Fruit fly (Drosophila melanogaster): Measurements from ENCODE around the gene Ubr3.
A peak's percentile ranks its signal among the peaks of the same experiment; 100 is the strongest.

Ubr3 gene

dm6 chrX:7944772-7945722, 9.4 kb downstream of the Ubr3 start (continued):
- no peak for TF ChIP-seq CG6272 (GFP tag; IDR thresholded peaks at IDR 0.05)
- no peak for TF ChIP-seq kah (GFP tag; optimal IDR thresholded peaks at IDR 0.05)
- TF ChIP-seq PHDP (tag; optimal IDR thresholded peaks at IDR 0.05), result peak; percentile 37
- TF ChIP-seq Ravus (GFP tag; IDR thresholded peaks at IDR 0.05), result no peak
- TF ChIP-seq CG1792 (GFP tag; optimal IDR thresholded peaks at IDR 0.05), result no peak
- TF ChIP-seq CG17186 (GFP tag; optimal IDR thresholded peaks at IDR 0.05), result no peak
- no peak for TF ChIP-seq bbx (GFP tag; IDR thresholded peaks at IDR 0.05; ENCODE audit: partially characterized antibody)
- peak; percentile 8 for TF ChIP-seq CG4820 (GFP tag; optimal IDR thresholded peaks at IDR 0.05)
- no peak for TF ChIP-seq corto (GFP tag; optimal IDR thresholded peaks at IDR 0.05)
- no peak for TF ChIP-seq CG34224 (GFP tag; IDR thresholded peaks at IDR 0.05; ENCODE audit: partially characterized antibody)
- TF ChIP-seq Chrac-16 (GFP tag; optimal IDR thresholded peaks at IDR 0.05), result peak; percentile 5
- no peak for TF ChIP-seq CG14014 (GFP tag; IDR thresholded peaks at IDR 0.05)
- peak; percentile 47 for TF ChIP-seq CG6689 (GFP tag; IDR thresholded peaks at IDR 0.05)
- no peak for TF ChIP-seq jigr1 (GFP tag; IDR thresholded peaks at IDR 0.05)
- no peak for TF ChIP-seq odd (GFP tag; optimal IDR thresholded peaks at IDR 0.05)
- no peak for TF ChIP-seq CG2129 (GFP tag; IDR thresholded peaks at IDR 0.05; ENCODE audit: partially characterized antibody)
- TF ChIP-seq fru (optimal IDR thresholded peaks at IDR 0.05), result no peak
- no peak for TF ChIP-seq CG5953 (GFP tag; IDR thresholded peaks at IDR 0.05)
- TF ChIP-seq CG3995 (GFP tag; optimal IDR thresholded peaks at IDR 0.05), result peak; percentile 26
- no peak for TF ChIP-seq CG31365 (tag; optimal IDR thresholded peaks at IDR 0.05)
- no peak for TF ChIP-seq CG4360 (GFP tag; IDR thresholded peaks at IDR 0.05)
- no peak for TF ChIP-seq CG12155 (GFP tag; optimal IDR thresholded peaks at IDR 0.05)
- TF ChIP-seq Hr39 (optimal IDR thresholded peaks at IDR 0.05), result no peak
- peak in 1 of 2 experiments; percentile 93 for TF ChIP-seq Pdp1 (GFP tag; optimal IDR thresholded peaks at IDR 0.05)
- no peak for TF ChIP-seq ftz-f1 (GFP tag; optimal IDR thresholded peaks at IDR 0.05)
- TF ChIP-seq kay (GFP tag; optimal IDR thresholded peaks at IDR 0.05), result no peak
- TF ChIP-seq MESR4 (GFP tag; optimal IDR thresholded peaks at IDR 0.05), result no peak
- no peak for TF ChIP-seq p53 (GFP tag; optimal IDR thresholded peaks at IDR 0.05)
- TF ChIP-seq Hr3 (GFP tag; optimal IDR thresholded peaks at IDR 0.05), result no peak
- no peak for TF ChIP-seq unc-4 (GFP tag; IDR thresholded peaks at IDR 0.05; ENCODE audit: partially characterized antibody)
- no peak for TF ChIP-seq CG8089 (GFP tag; optimal IDR thresholded peaks at IDR 0.05)
- peak; percentile 8 for TF ChIP-seq pb (GFP tag; optimal IDR thresholded peaks at IDR 0.05)
- no peak for TF ChIP-seq pan (optimal IDR thresholded peaks at IDR 0.05)
- TF ChIP-seq pan (GFP tag; optimal IDR thresholded peaks at IDR 0.05 in 1 of 2, IDR thresholded peaks at IDR 0.05 in 1 of 2), result peak in 1 of 2 experiments; percentile 57
- TF ChIP-seq gsb (GFP tag; IDR thresholded peaks at IDR 0.05), result no peak
- TF ChIP-seq btn (GFP tag; optimal IDR thresholded peaks at IDR 0.05), result no peak
- no peak for TF ChIP-seq ken (GFP tag; IDR thresholded peaks at IDR 0.05)
- TF ChIP-seq dpn (GFP tag; optimal IDR thresholded peaks at IDR 0.05), result peak in 1 of 2 experiments; percentile 28
- no peak for TF ChIP-seq CG14860 (GFP tag; IDR thresholded peaks at IDR 0.05; ENCODE audit: partially characterized antibody)
- TF ChIP-seq CG17829 (tag; optimal IDR thresholded peaks at IDR 0.05), result peak; percentile 12
- no peak for TF ChIP-seq sima (GFP tag; optimal IDR thresholded peaks at IDR 0.05)
- peak; percentile 27 for TF ChIP-seq CG17359 (tag; optimal IDR thresholded peaks at IDR 0.05)
- no peak for TF ChIP-seq tx (GFP tag; optimal IDR thresholded peaks at IDR 0.05)
- TF ChIP-seq Awh (GFP tag; IDR thresholded peaks at IDR 0.05), result no peak
- 0 out of 2 replicates have a peak, but pooled peaks have one; percentile 28 for TF ChIP-seq HLH3B (GFP tag; IDR thresholded peaks at IDR 0.05)
- TF ChIP-seq peb (GFP tag; IDR thresholded peaks at IDR 0.05), result no peak
- TF ChIP-seq Scr (GFP tag; IDR thresholded peaks at IDR 0.05; ENCODE audit: partially characterized antibody), result no peak; the same call in 1 of the 2 replicates
- peak; percentile 47 for TF ChIP-seq sug (tag; optimal IDR thresholded peaks at IDR 0.05)
- no peak for TF ChIP-seq Nf-YA (GFP tag; IDR thresholded peaks at IDR 0.05)
- TF ChIP-seq CG10959 (GFP tag; IDR thresholded peaks at IDR 0.05), result no peak

Measured in whole organism, embryonic.